Fruit fly (Drosophila melanogaster) whole organism, pupa: ENCODE measurements around the gene CG43116.
A peak's percentile ranks its signal among the peaks of the same experiment; 100 is the strongest.

Experiments used
- CG10348 ChIP-seq: fragments of 200-800 bp; sonication (Bioruptor generic); IDR thresholded peaks from 2 replicates; pipeline ENCODE4 v1.3.6; 2022; ENCODE audit warnings: missing biosample characterization, missing genetic modification characterization
- CG12605 ChIP-seq: fragments of 200-800 bp; sonication (Bioruptor generic); IDR thresholded peaks from 2 replicates; pipeline ENCODE4 v1.3.6; 2022; ENCODE audit warnings: missing biosample characterization, missing genetic modification characterization
- CG13204 ChIP-seq: fragments of 200-800 bp; sonication (Bioruptor generic); optimal IDR thresholded peaks from 2 replicates; lab custom pipeline; 2018; ENCODE audit warnings: missing biosample characterization, mild to moderate bottlenecking, missing genetic modification characterization, moderate library complexity
- CG14655 ChIP-seq: fragments of 200-800 bp; sonication (Bioruptor generic); optimal IDR thresholded peaks from 3 replicates; lab custom pipeline; 2017; ENCODE audit warnings: mild to moderate bottlenecking, missing biosample characterization, missing genetic modification reagents, missing genetic modification characterization
- CG15710 ChIP-seq: fragments of 200-800 bp; sonication (Bioruptor generic); optimal IDR thresholded peaks from 2 replicates; lab custom pipeline; 2018; ENCODE audit warnings: missing biosample characterization, mild to moderate bottlenecking, missing genetic modification characterization, moderate library complexity
- CG17806 ChIP-seq: fragments of 200-800 bp; sonication (Bioruptor generic); optimal IDR thresholded peaks from 2 replicates; lab custom pipeline; 2018; ENCODE audit warnings: missing biosample characterization, mild to moderate bottlenecking, missing genetic modification characterization, moderate library complexity
- CG32121 ChIP-seq: fragments of 200-800 bp; sonication (Bioruptor generic); IDR thresholded peaks from 2 replicates; pipeline ENCODE4 v1.3.6; 2022; ENCODE audit warnings: missing biosample characterization, missing genetic modification characterization
- CG34367 ChIP-seq: fragments of 200-800 bp; sonication (Bioruptor generic); optimal IDR thresholded peaks from 2 replicates; lab custom pipeline; 2018; ENCODE audit warnings: missing biosample characterization, mild to moderate bottlenecking, missing genetic modification characterization
- CG4496 ChIP-seq: fragments of 200-800 bp; sonication (Bioruptor generic); IDR thresholded peaks from 3 replicates; pipeline ENCODE4 v1.3.6; 2022; ENCODE audit warnings: missing biosample characterization, missing genetic modification characterization
- CG8159 ChIP-seq: fragments of 200-800 bp; sonication (Bioruptor generic); optimal IDR thresholded peaks from 3 replicates; lab custom pipeline; 2018; ENCODE audit warnings: missing biosample characterization, mild to moderate bottlenecking, missing genetic modification characterization, moderate library complexity
- CG8301 ChIP-seq: fragments of 200-800 bp; sonication (Bioruptor generic); optimal IDR thresholded peaks from 2 replicates; lab custom pipeline; 2018; ENCODE audit warnings: missing biosample characterization, mild to moderate bottlenecking, missing genetic modification characterization
- CG9948 ChIP-seq: fragments of 200-800 bp; sonication (Bioruptor generic); optimal IDR thresholded peaks from 2 replicates; lab custom pipeline; 2018; ENCODE audit warnings: missing biosample characterization, mild to moderate bottlenecking, missing genetic modification characterization, moderate library complexity
- D1 ChIP-seq: fragments of 200-800 bp; sonication (Bioruptor generic); optimal IDR thresholded peaks from 2 replicates; lab custom pipeline; 2018; ENCODE audit warnings: missing biosample characterization, mild to moderate bottlenecking, missing genetic modification characterization, moderate library complexity
- EcR ChIP-seq: fragments of 200-800 bp; sonication (Bioruptor generic); optimal IDR thresholded peaks from 3 replicates; lab custom pipeline; 2019; ENCODE audit warnings: missing biosample characterization, missing genetic modification characterization, mild to moderate bottlenecking, moderate library complexity, missing genetic modification reagents
- Ets98B ChIP-seq: fragments of 200-800 bp; sonication (Bioruptor generic); IDR thresholded peaks from 2 replicates; pipeline ENCODE4 v1.3.6; 2022; ENCODE audit warnings: missing biosample characterization, missing genetic modification characterization
- Pif1A ChIP-seq: fragments of 200-800 bp; sonication (Bioruptor generic); optimal IDR thresholded peaks from 3 replicates; lab custom pipeline; 2016; ENCODE audit warnings: missing biosample characterization, missing genetic modification characterization
- Pif1B ChIP-seq: fragments of 200-800 bp; sonication (Bioruptor generic); optimal IDR thresholded peaks from 3 replicates; lab custom pipeline; 2016; ENCODE audit warnings: missing biosample characterization, missing genetic modification characterization
- Snoo ChIP-seq: fragments of 200-800 bp; sonication (Bioruptor generic); optimal IDR thresholded peaks from 3 replicates; lab custom pipeline; 2017; ENCODE audit warnings: missing biosample characterization, mild to moderate bottlenecking, missing genetic modification characterization, inconsistent platforms
- fd96Ca ChIP-seq: fragments of 200-800 bp; sonication (Bioruptor generic); IDR thresholded peaks from 3 replicates; pipeline ENCODE4 v1.3.6; 2022; ENCODE audit warnings: missing biosample characterization, missing genetic modification characterization
- gl ChIP-seq: fragments of 200-800 bp; sonication (Bioruptor generic); optimal IDR thresholded peaks from 2 replicates; lab custom pipeline; 2018; ENCODE audit warnings: missing biosample characterization, mild to moderate bottlenecking, missing genetic modification characterization
- rn ChIP-seq: fragments of 200-800 bp; sonication (Bioruptor generic); IDR thresholded peaks from 2 replicates; pipeline ENCODE4 v1.3.6; 2022; ENCODE audit warnings: missing biosample characterization, missing genetic modification characterization

CG43116 gene

dm6 chr3R:26004377-26005000 is 7.7 kb upstream of the CG43116 start:
- TF ChIP-seq CG34367 (tag; lab: Kevin White, UChicago) (peak; percentile 32), Pif1B (no peak), CG17806 (tag; lab: Kevin White, UChicago) (peak; percentile 20), fd96Ca (GFP tag; lab: Robert Waterston, UW) (no peak), CG12605 (peak; percentile 32; the same call in 1 of the 2 replicates), CG8159 (peak; percentile 69), D1 (tag; lab: Kevin White, UChicago) (peak; percentile 10), CG15710 (peak; percentile 53), gl (tag; lab: Kevin White, UChicago) (peak; percentile 82), Ets98B (GFP tag; lab: Robert Waterston, UW) (no peak), Snoo (tag; lab: Kevin White, UChicago) (no peak), CG9948 (tag; lab: Kevin White, UChicago) (no peak), EcR (GFP tag; lab: Kevin White, UChicago) (peak; percentile 85), CG32121 (GFP tag; lab: Robert Waterston, UW) (0 out of 2 replicates have a peak, but pooled peaks have one; percentile 12), CG13204 (peak; percentile 89), rn (GFP tag; lab: Robert Waterston, UW) (no peak), CG14655 (GFP tag; lab: Kevin White, UChicago) (no peak), CG8301 (tag; lab: Kevin White, UChicago) (no peak), Pif1A (peak; percentile 34), CG4496 (GFP tag; lab: Robert Waterston, UW) (no peak; the same call in 2 of the 3 replicates), CG10348 (no peak)

- TF ChIP-seq CG32121 (GFP tag; lab: Robert Waterston, UW) = no peak
- peak; percentile 53 for TF ChIP-seq EcR (GFP tag; lab: Kevin White, UChicago)
- TF ChIP-seq CG17806 (tag; lab: Kevin White, UChicago) = no peak
- TF ChIP-seq gl (tag; lab: Kevin White, UChicago) = no peak
- TF ChIP-seq CG4496 (GFP tag; lab: Robert Waterston, UW) = no peak
- TF ChIP-seq CG10348 = no peak
- no peak for TF ChIP-seq CG8159
- peak; percentile 38 for TF ChIP-seq Pif1B
- no peak for TF ChIP-seq CG15710
- peak; percentile 75 for TF ChIP-seq CG13204
- TF ChIP-seq rn (GFP tag; lab: Robert Waterston, UW) = no peak
- no peak for TF ChIP-seq CG12605
- TF ChIP-seq fd96Ca (GFP tag; lab: Robert Waterston, UW) = no peak
- TF ChIP-seq CG9948 (tag; lab: Kevin White, UChicago) = no peak
- TF ChIP-seq CG8301 (tag; lab: Kevin White, UChicago) = no peak
- no peak for TF ChIP-seq D1 (tag; lab: Kevin White, UChicago)
- no peak for TF ChIP-seq CG14655 (GFP tag; lab: Kevin White, UChicago)
- TF ChIP-seq Ets98B (GFP tag; lab: Robert Waterston, UW) = no peak
- TF ChIP-seq CG34367 (tag; lab: Kevin White, UChicago) = no peak
- peak; percentile 24 for TF ChIP-seq Pif1A
- no peak for TF ChIP-seq Snoo (tag; lab: Kevin White, UChicago)
These were observed 6.0 kb upstream of the CG43116 start for dm6 chr3R:26002570-26003332.

dm6 chr3R:26002039-26002438 is 5.2 kb upstream of the CG43116 start:
- no peak for TF ChIP-seq rn (GFP tag; lab: Robert Waterston, UW)

- TF ChIP-seq CG13204 = peak; percentile 17
- TF ChIP-seq CG32121 (GFP tag; lab: Robert Waterston, UW) = no peak
- TF ChIP-seq gl (tag; lab: Kevin White, UChicago) = no peak
- no peak for TF ChIP-seq Ets98B (GFP tag; lab: Robert Waterston, UW)
- TF ChIP-seq Snoo (tag; lab: Kevin White, UChicago) = no peak
- no peak for TF ChIP-seq CG8159
- TF ChIP-seq Pif1A = no peak
- no peak for TF ChIP-seq CG17806 (tag; lab: Kevin White, UChicago)
- no peak for TF ChIP-seq CG9948 (tag; lab: Kevin White, UChicago)
- no peak for TF ChIP-seq rn (GFP tag; lab: Robert Waterston, UW)
- peak; percentile 54 for TF ChIP-seq EcR (GFP tag; lab: Kevin White, UChicago)
These were observed 4.2 kb upstream of the CG43116 start for dm6 chr3R:26000720-26001682.

- TF ChIP-seq CG15710 (no peak), CG12605 (no peak), CG34367 (tag; lab: Kevin White, UChicago) (no peak), CG17806 (tag; lab: Kevin White, UChicago) (no peak), CG32121 (GFP tag; lab: Robert Waterston, UW) (no peak), Snoo (tag; lab: Kevin White, UChicago) (no peak), fd96Ca (GFP tag; lab: Robert Waterston, UW) (no peak), EcR (GFP tag; lab: Kevin White, UChicago) (no peak), CG8159 (no peak), Pif1A (no peak), gl (tag; lab: Kevin White, UChicago) (no peak), CG13204 (no peak), Pif1B (no peak), Ets98B (GFP tag; lab: Robert Waterston, UW) (no peak), CG4496 (GFP tag; lab: Robert Waterston, UW) (no peak), CG14655 (GFP tag; lab: Kevin White, UChicago) (no peak)
These were observed 2.8 kb upstream of the CG43116 start for dm6 chr3R:25999611-26000010.
